Fruit fly (Drosophila melanogaster) S2 (cell line): Measurements from ENCODE around the gene CG33722.

Experiments
- CG8478 ChIP-seq: fragments of >200 bp; optimal IDR thresholded peaks from 2 replicates; lab custom pipeline; 2018
- CTCF ChIP-seq, 2 experiments: fragments of >200 bp; optimal IDR thresholded peaks; 2 replicates each; lab custom pipeline; 2018

CG33722 gene

dm6 chr3R:8243720-8244119 is at the start of gene CG33722, which contains the start of the genes CG9636 and CG18749:
Gene CG33722 (plus strand): TSS chr3R:8244055.
Gene CG9636 (minus strand): TSS chr3R:8243792.
Gene CG18749 (plus strand): TSS chr3R:8244055.
- TF ChIP-seq CTCF (optimal IDR thresholded peaks at IDR 0.05; lab: Kevin White, UChicago) (no peak), CG8478 (lab: Kevin White, UChicago) (no peak)

- TF ChIP-seq CTCF (optimal IDR thresholded peaks at IDR 0.05; lab: Kevin White, UChicago): no peak
- TF ChIP-seq CG8478 (lab: Kevin White, UChicago): no peak
Measured at dm6 chr3R:8195049-8195448, 48.8 kb upstream of the CG33722 start.

DNA sequence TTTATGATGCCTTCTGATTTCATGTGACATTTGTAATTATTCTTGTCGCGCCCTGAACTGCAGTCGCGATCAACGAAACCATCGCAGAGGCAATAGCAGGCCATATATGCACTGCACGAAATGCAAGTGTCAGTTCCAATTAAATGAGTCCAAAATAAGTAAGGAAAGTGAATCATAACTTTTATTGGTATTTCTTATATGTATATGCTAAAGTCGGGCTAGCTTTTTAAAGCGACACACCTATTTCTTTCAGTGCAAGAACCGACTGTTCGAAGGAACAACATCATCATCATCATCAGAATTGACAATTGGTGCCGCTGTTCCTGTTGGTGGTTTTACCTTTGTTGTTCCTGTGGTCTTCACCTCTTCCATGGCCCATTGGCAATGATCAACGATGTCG is 46.7 kb upstream of the CG33722 start:
- TF ChIP-seq CG8478 (lab: Kevin White, UChicago) (no peak), CTCF (optimal IDR thresholded peaks at IDR 0.05; lab: Kevin White, UChicago) (no peak)

- TF ChIP-seq CG8478 (lab: Kevin White, UChicago): no peak
- TF ChIP-seq CTCF (optimal IDR thresholded peaks at IDR 0.05; lab: Kevin White, UChicago): no peak
Measured at dm6 chr3R:8198320-8198719, 45.5 kb upstream of the CG33722 start.

DNA sequence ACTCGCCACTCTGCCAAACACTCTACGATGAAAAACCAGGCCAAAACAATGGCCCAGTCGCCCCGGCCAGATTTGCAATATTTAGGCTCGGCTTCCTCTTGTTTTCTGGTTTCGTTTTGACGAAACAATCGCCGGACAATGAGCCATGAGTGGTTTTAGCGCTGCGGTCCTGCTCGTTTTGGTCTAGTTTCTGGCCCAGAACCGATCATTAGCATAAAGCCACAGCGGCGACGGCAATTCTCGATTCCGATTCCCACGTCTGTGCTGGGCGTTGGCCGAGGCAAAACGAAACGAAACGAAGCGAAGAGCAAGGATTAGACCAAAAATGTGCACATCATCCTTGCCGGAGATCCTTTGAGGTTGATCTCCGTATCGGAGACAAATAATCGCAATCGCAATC is 40.5 kb upstream of the CG33722 start:
- TF ChIP-seq CG8478 (lab: Kevin White, UChicago): no peak

DNA sequence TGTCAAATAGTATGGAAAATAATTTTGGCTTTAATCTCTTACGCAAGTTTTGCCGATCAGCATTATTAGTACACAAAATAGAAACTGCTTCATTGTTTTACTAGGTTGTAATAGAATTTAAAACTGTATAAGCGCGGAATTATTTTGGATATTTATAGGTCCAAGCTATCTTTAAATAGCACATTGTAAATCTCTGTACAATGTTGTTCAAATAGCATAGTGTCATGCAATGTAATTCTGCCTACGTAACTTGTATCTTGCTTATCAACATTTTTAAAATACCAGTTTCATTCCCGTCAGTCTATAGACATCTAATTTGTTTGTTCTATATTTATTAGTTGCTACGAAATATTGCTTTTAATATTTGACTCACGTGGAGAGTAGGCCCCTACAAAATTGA is 39.1 kb upstream of the CG33722 start, which contains the start of gene CheA84a:
Gene CheA84a (minus strand): TSS at position 101 of the 400 bp plus-strand sequence.
- TF ChIP-seq CTCF (optimal IDR thresholded peaks at IDR 0.05; lab: Kevin White, UChicago) (no peak), CG8478 (lab: Kevin White, UChicago) (no peak)

DNA sequence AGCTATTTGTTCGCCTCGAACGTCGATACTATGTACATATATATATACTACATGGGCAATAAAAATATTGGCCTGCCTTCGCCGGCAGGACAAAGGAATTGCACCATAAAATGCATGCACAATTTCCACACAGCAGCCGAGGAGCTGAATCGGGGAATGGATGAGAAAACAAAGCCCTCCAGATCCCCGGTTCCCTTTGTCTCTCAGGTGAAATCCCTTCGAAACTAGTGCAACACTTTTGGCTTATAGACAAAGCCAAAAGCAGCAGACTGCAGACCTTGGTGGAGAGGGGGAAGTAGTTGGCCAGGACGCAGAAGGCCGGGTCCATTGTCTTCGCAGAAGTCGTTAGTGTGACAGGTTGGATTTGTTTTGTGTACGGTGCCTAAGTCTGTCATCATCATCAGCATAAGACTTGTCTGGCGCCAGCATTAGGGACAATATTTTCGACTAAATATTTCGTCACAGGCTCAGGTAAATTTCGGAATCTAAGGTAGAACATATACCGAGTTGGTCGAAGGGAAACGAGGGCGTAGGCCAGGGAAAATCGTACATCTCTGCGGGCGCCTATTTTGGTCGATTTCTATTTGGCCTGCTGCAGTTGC is 38.5 kb upstream of the CG33722 start:
- TF ChIP-seq CG8478 (lab: Kevin White, UChicago): no peak
- TF ChIP-seq CTCF (optimal IDR thresholded peaks at IDR 0.05; lab: Kevin White, UChicago): no peak

dm6 chr3R:8206019-8206418 is 37.8 kb upstream of the CG33722 start:
- TF ChIP-seq CTCF (optimal IDR thresholded peaks at IDR 0.05; lab: Kevin White, UChicago): no peak

DNA sequence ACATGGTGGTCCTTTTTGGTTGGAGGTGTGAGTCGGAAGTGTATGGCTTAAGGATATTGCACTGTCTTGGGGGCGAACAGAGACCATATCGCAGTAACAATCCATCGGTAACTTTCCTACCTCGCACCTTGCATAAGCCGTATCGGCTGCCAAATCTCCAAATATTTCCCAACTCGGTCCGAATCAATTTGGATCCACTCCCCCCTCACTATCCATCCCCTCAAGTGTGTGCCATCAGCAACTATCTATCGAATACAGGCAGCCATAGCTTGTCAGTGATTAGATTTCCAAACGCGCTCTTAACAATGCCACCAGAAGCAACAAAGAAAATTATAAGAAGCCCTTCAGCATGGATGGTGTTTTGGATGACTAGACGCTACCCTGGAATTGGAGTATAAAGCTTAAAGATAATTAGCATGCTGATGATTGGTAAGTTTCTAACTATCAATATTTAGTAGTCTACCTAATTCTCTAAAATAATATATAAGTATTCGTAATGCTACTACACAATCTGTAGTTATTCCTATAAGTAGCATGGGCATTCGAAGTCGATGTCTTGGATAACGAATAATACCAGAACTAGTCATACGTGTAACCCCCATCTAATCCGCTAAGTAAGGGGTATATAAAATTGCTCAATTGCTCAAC is 37.1 kb upstream of the CG33722 start:
- TF ChIP-seq CTCF (optimal IDR thresholded peaks at IDR 0.05; lab: Kevin White, UChicago) (no peak), CG8478 (lab: Kevin White, UChicago) (no peak)

- TF ChIP-seq CG8478 (lab: Kevin White, UChicago): no peak
- TF ChIP-seq CTCF (optimal IDR thresholded peaks at IDR 0.05; lab: Kevin White, UChicago): no peak
Measured at dm6 chr3R:8207276-8207654, 36.6 kb upstream of the CG33722 start.

dm6 chr3R:8208378-8209021 is 35.4 kb upstream of the CG33722 start:
- no peak for TF ChIP-seq CTCF (optimal IDR thresholded peaks at IDR 0.05; lab: Kevin White, UChicago)
- no peak for TF ChIP-seq CG8478 (lab: Kevin White, UChicago)

DNA sequence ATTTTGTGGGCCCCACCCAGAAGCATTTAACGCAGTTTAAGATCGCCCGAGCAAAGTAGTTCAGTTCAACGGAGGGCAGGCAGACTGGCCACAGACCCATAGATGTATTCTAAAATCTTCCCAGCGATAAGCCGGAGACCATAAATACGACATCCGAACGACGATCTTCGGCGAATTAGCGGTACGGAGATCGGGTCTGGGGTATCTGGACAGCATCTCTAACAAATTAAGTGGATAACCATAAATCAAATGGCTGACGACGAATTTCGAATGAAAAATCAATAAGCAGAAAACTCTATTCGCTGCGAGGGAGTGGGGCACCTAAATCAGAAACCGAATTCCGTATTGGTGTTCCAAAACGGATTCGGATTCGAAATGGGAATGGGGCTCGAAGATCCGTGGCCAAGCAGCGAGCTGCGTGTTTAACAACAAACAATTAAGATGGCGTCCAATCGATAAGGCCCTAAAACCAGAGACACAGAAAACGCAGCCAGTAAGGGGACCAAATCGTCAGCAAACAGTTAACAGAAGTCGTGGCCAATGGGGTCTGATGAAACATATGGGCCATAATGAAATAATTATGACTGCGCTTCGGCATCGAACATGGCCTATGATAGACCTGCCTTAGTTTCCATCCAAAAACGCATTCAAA is 32.9 kb upstream of the CG33722 start:
- TF ChIP-seq CTCF (optimal IDR thresholded peaks at IDR 0.05; lab: Kevin White, UChicago) (no peak), CG8478 (lab: Kevin White, UChicago) (no peak)

dm6 chr3R:8212594-8212993 is 31.3 kb upstream of the CG33722 start:
- no peak for TF ChIP-seq CG8478 (lab: Kevin White, UChicago)
- no peak for TF ChIP-seq CTCF (optimal IDR thresholded peaks at IDR 0.05; lab: Kevin White, UChicago)

DNA sequence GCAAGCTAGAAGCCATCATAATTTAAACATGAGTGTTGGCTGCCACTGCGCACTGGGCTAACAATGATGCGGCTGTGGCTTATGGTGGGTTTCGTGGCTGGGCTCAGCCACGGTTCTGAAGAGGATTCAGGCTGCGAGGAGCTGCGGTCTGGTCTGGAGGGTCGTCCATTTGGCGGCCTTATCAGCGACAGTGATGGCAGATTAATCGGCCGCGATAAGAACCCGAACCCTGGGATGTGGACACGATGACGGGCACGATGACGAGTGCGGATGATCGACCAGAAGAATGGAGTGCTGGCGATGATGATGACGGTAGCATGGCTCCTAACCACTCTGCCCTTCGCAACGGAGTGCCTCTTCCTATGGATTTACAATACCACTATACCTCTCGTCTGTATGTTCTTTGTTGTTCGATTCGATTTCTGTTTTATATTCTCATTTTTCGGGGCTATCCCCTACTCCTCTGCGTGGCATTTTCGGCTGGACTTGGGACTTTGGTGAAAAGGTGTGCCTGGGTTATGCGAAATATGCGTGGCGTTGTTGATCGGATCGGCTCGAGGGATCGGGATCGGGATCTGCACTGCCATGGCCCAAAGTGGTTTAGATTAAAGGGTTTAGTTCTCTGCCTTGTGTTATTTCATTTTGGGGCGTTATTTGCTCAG is 28.2 kb upstream of the CG33722 start:
- TF ChIP-seq CG8478 (lab: Kevin White, UChicago) (no peak), CTCF (optimal IDR thresholded peaks at IDR 0.05; lab: Kevin White, UChicago) (no peak)
